Worm (Caenorhabditis elegans): ENCODE data around the gene Y51A2A.4.
"Not testable (repeated sequence)": the region's sequence is repeated elsewhere in the genome, so short reads cannot be mapped to it uniquely, and the experiment has no call there.

Y51A2A.4 gene

ce11 chrV:18282597-18282996, 8.1 kb upstream of the Y51A2A.4 start, which contains the start of gene clec-247:
Gene clec-247 (plus strand): TSS chrV:18282897.
- no peak for TF ChIP-seq pqm-1 (tag; optimal IDR thresholded peaks at IDR 0.05)
- TF ChIP-seq mec-3 (tag; optimal IDR thresholded peaks at IDR 0.05; ENCODE audit: borderline replicate concordance) = no peak

DNA sequence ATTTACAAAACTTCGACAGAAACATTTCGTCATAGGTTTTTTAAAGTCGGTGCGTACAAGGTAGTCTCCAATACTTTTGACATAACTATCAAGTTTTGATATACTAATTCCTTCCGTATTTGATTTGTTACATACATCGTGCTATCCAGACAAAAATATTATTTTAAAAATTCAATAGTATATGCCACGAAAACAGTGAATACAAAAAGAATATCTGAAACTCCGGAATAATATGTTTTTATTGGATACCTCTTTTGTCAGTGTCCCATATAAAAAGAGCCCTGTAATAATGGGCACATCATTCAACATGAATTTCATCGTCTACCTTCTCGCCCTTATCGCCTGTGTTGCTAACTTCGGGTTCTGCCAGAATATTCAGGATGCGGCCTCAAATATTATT, 1.6 kb downstream of the Y51A2A.4 start, which contains the start of gene Y51A2A.12:
Y51A2A.12 (plus strand) TSS at position 301 of the 400 bp plus-strand sequence.
- no peak for TF ChIP-seq K02D7.2 (tag; optimal IDR thresholded peaks at IDR 0.05)
- no peak for TF ChIP-seq K09A11.1 (tag; optimal IDR thresholded peaks at IDR 0.05; ENCODE audit: insufficient read depth)
- TF ChIP-seq ttx-3 (tag; optimal IDR thresholded peaks at IDR 0.05) = no peak
- TF ChIP-seq unc-55 (GFP tag; optimal IDR thresholded peaks at IDR 0.05) = no peak
- TF ChIP-seq ceh-31 (tag; optimal IDR thresholded peaks at IDR 0.05) = no peak
- no peak for TF ChIP-seq elt-2 (tag; optimal IDR thresholded peaks at IDR 0.05)
- no peak for TF ChIP-seq ceh-24 (tag; optimal IDR thresholded peaks at IDR 0.05)
- no peak for TF ChIP-seq tbx-7 (tag; optimal IDR thresholded peaks at IDR 0.05)
- no peak for TF ChIP-seq dve-1 (tag; optimal IDR thresholded peaks at IDR 0.05)
- TF ChIP-seq ets-4 (tag; optimal IDR thresholded peaks at IDR 0.05) = no peak
- no peak for TF ChIP-seq nhr-232 (tag; optimal IDR thresholded peaks at IDR 0.05)
- no peak for TF ChIP-seq nfya-1 (tag; optimal IDR thresholded peaks at IDR 0.05)
- TF ChIP-seq dmd-4 (tag; optimal IDR thresholded peaks at IDR 0.05; ENCODE audit: borderline replicate concordance) = no peak
- TF ChIP-seq ceh-2 (tag; optimal IDR thresholded peaks at IDR 0.05) = no peak
- TF ChIP-seq pax-1 (tag; optimal IDR thresholded peaks at IDR 0.05) = no peak
- no peak for TF ChIP-seq npax-4 (tag; optimal IDR thresholded peaks at IDR 0.05)
- TF ChIP-seq elt-4 (tag; optimal IDR thresholded peaks at IDR 0.05) = no peak
- no peak for TF ChIP-seq unc-3 (GFP tag; conservative IDR thresholded peaks at IDR 0.05)
- no peak for TF ChIP-seq unc-3 (tag; optimal IDR thresholded peaks at IDR 0.05)

DNA sequence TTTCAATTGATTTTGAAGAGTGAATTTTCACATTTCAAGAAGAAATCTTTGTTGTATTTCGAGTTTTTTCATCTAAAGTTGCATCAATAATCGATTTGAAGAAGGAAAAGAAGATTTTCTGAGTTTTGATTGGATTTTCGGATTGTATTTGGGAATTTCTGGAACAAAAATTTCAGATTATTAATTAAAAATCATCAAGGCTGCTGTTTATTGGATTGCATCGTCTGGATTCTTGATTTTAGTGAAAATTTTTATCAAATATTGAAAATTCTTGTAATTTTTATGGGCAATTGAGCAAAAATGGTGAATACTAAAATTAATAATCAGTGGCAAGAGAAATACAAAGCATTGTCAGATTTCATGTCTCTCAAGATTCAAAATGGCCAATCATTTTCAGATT, 7.8 kb downstream of the Y51A2A.4 start, which contains the start of gene Y51A2A.5:
Y51A2A.5 (plus strand) TSS at position 301 of the 400 bp plus-strand sequence.
- no peak for TF ChIP-seq hlh-8 (tag; optimal IDR thresholded peaks at IDR 0.05)
- TF ChIP-seq hlh-6 (tag; optimal IDR thresholded peaks at IDR 0.05) = no peak
- TF ChIP-seq fkh-6 (tag; optimal IDR thresholded peaks at IDR 0.05) = no peak
- TF ChIP-seq unc-55 (GFP tag; optimal IDR thresholded peaks at IDR 0.05) = no peak
- no peak for TF ChIP-seq nhr-11 (tag; optimal IDR thresholded peaks at IDR 0.05)
- TF ChIP-seq unc-42 (tag; optimal IDR thresholded peaks at IDR 0.05) = no peak
- TF ChIP-seq ztf-16 (tag; optimal IDR thresholded peaks at IDR 0.05) = no peak
- no peak for TF ChIP-seq ceh-24 (tag; optimal IDR thresholded peaks at IDR 0.05)

DNA sequence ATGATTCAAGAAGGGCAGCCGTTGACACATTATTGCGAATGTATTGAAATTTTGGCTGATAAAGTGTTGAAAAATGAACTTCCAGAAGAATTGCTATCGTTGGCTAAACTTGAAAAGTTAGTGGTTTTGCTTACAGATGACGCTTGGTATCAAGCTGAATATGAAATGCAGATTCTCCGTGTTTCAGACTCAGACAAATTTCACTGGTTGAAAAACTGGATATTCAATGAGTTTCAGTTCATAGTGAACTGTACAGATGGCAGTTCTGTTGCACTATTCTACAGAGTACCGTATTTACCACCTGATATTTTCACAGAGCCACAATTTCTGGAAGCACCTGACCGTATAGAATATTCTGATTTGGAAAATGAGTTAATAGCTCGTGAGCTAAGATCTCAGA, 8.6 kb downstream of the Y51A2A.4 start:
- TF ChIP-seq sox-2 (GFP tag; IDR thresholded peaks at IDR 0.05) (no peak), pag-3 (tag; optimal IDR thresholded peaks at IDR 0.05; ENCODE audit: borderline replicate concordance) (no peak), unc-3 (GFP tag; conservative IDR thresholded peaks at IDR 0.05) (no peak), unc-3 (tag; optimal IDR thresholded peaks at IDR 0.05) (no peak), ceh-24 (tag; optimal IDR thresholded peaks at IDR 0.05) (no peak), rnt-1 (tag; optimal IDR thresholded peaks at IDR 0.05) (no peak), npax-4 (tag; optimal IDR thresholded peaks at IDR 0.05) (no peak), ceh-45 (GFP tag; IDR thresholded peaks at IDR 0.05) (no peak), F13H6.1 (tag; optimal IDR thresholded peaks at IDR 0.05) (no peak), fax-1 (tag; optimal IDR thresholded peaks at IDR 0.05) (no peak), nfya-1 (tag; optimal IDR thresholded peaks at IDR 0.05) (no peak)

DNA sequence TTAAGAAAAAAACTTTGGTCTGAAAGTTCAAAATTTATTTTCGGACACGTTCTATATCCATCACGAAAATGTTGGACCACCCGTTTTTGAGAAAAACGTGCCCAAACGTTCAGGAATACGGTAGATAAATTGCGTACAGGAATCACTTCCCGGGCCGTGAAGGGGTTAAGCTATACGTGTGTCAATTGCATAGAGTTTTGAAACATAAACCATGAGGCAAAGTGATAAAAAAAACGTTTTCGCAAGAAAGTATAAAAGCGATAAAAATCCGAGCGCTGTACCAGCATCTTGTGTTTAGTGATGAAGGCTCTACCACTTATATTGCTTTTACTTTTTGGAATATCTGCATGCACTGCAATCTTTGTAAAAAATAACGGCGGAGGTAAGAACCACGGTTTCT, 11.7 kb downstream of the Y51A2A.4 start, which contains the start of gene Y51A2A.6:
Y51A2A.6 (plus strand) TSS at position 301 of the 400 bp plus-strand sequence.
- TF ChIP-seq ztf-16, fkh-6, ceh-34 (tag; optimal IDR thresholded peaks at IDR 0.05): not testable (repeated sequence)
